ENCODE assay signal across 3 worm cellular contexts in genomic region chrII:11976727-11977259, ce11.
TF ChIP-seq lines count a peak whose summit lies in the region.

No protein-coding gene starts in this region.

TF ChIP-seq in whole organism, L1 larva, 84 proteins besides CTCF, POLR2A, EP300 and RAD21:
- TF ChIP-seq ama-1 (optimal IDR thresholded peaks at IDR 0.05; lab: Kevin White, UChicago) (peak; percentile 53), nhr-11 (tag; optimal IDR thresholded peaks at IDR 0.05; lab: Kevin White, UChicago) (no peak), ceh-82 (tag; optimal IDR thresholded peaks at IDR 0.05; lab: Kevin White, UChicago) (peak in 1 of 3 experiments; percentile 7)

TF ChIP-seq in whole organism, L3 larva, 47 proteins besides CTCF, POLR2A, EP300 and RAD21:
- TF ChIP-seq ceh-16 (tag; optimal IDR thresholded peaks at IDR 0.05; lab: Kevin White, UChicago) (no peak), nhr-28 (tag; optimal IDR thresholded peaks at IDR 0.05; lab: Kevin White, UChicago) (no peak), nhr-43 (tag; optimal IDR thresholded peaks at IDR 0.05; lab: Kevin White, UChicago; ENCODE audit: poor library complexity, severe bottlenecking) (peak; percentile 27), pha-4 (tag; optimal IDR thresholded peaks at IDR 0.05; lab: Kevin White, UChicago) (no peak)

TF ChIP-seq in whole organism, L4 larva, 104 proteins besides CTCF, POLR2A, EP300 and RAD21:
- no peak for TF ChIP-seq duxl-1 (tag; optimal IDR thresholded peaks at IDR 0.05; lab: Kevin White, UChicago; ENCODE audit: poor library complexity)
- TF ChIP-seq aha-1 (tag; lab: Kevin White, UChicago) = peak; percentile 93
- TF ChIP-seq lir-3 (tag; optimal IDR thresholded peaks at IDR 0.05; lab: Kevin White, UChicago) = no peak
- peak in 1 of 2 experiments; percentile 91 for TF ChIP-seq unc-62 (GFP tag; optimal IDR thresholded peaks at IDR 0.05 in 1 of 2; lab: Kevin White, UChicago)
- TF ChIP-seq unc-62 (tag; optimal IDR thresholded peaks at IDR 0.05; lab: Kevin White, UChicago) = no peak
- no peak for TF ChIP-seq nhr-28 (tag; optimal IDR thresholded peaks at IDR 0.05; lab: Kevin White, UChicago)
- no peak for TF ChIP-seq unc-39 (tag; optimal IDR thresholded peaks at IDR 0.05; lab: Kevin White, UChicago)
- TF ChIP-seq nhr-76 (tag; optimal IDR thresholded peaks at IDR 0.05; lab: Kevin White, UChicago) = no peak
- peak; percentile 23 for TF ChIP-seq mes-2 (tag; optimal IDR thresholded peaks at IDR 0.05; lab: Kevin White, UChicago; ENCODE audit: poor library complexity, severe bottlenecking)
- TF ChIP-seq lin-13 (GFP tag; optimal IDR thresholded peaks at IDR 0.05; lab: Kevin White, UChicago) = no peak
- 0 out of 2 replicates have a peak, but pooled peaks have one; percentile 7 for TF ChIP-seq D1046.2 (GFP tag; IDR thresholded peaks at IDR 0.05; lab: Robert Waterston, UW)

Comparison
In these comparisons a context has a peak if more than half of its experiments do, and no peak if none do; other contexts are left out.
1. Of the 29 proteins assayed by ChIP-seq in both whole organism, L4 larva and whole organism, L1 larva: peak only in whole organism, L4 larva: aha-1; only in whole organism, L1 larva: ama-1; in both: none; in neither: 25; mixed calls (peak in some experiments, not most) for 2.